Worm (Caenorhabditis elegans) whole organism, young adult: Measurements from ENCODE around the gene sgca-1.

ENCODE experiments used
- F33H1.4 ChIP-seq: fragments of 200-800 bp; sonication (Bioruptor generic); IDR thresholded peaks from 2 replicates; pipeline ENCODE4 v1.3.6; 2022; ENCODE audit warnings: missing genetic modification reagents, missing genetic modification characterization, missing compliant biosample characterization
- F39B2.1 ChIP-seq: fragments of 200-800 bp; sonication (Bioruptor generic); IDR thresholded peaks from 2 replicates; pipeline ENCODE4 v1.3.6; 2022; ENCODE audit warnings: missing genetic modification reagents, missing genetic modification characterization, missing compliant biosample characterization
- F49E8.2 ChIP-seq: sonication (generic microtip); optimal IDR thresholded peaks from 3 replicates; lab custom pipeline; 2017; ENCODE audit warnings: missing genetic modification characterization, mild to moderate bottlenecking, missing compliant biosample characterization, antibody characterized with exemption, moderate library complexity; ENCODE audit not compliant: insufficient read depth
- K12H6.12 ChIP-seq: fragments of 200-800 bp; sonication (Bioruptor generic); optimal IDR thresholded peaks from 2 replicates; lab custom pipeline; 2018; ENCODE audit warnings: mild to moderate bottlenecking, missing genetic modification characterization, missing compliant biosample characterization
- T07F8.4 ChIP-seq: sonication (generic microtip); optimal IDR thresholded peaks from 2 replicates; lab custom pipeline; 2016; ENCODE audit warnings: mild to moderate bottlenecking, missing genetic modification characterization, moderate library complexity, missing compliant biosample characterization
- Y53G8AR.9 ChIP-seq: fragments of 200-800 bp; sonication (Bioruptor generic); conservative IDR thresholded peaks from 2 replicates; pipeline ENCODE4 v1.3.6; 2022; ENCODE audit warnings: missing genetic modification reagents, missing genetic modification characterization, missing compliant biosample characterization
- akir-1 ChIP-seq: fragments of 200-800 bp; sonication (Bioruptor generic); optimal IDR thresholded peaks from 2 replicates; lab custom pipeline; 2018; ENCODE audit warnings: mild to moderate bottlenecking, missing genetic modification characterization, moderate library complexity, missing compliant biosample characterization
- aptf-3 ChIP-seq: fragments of 200-800 bp; sonication (Bioruptor generic); IDR thresholded peaks from 2 replicates; pipeline ENCODE4 v1.3.6; 2022; ENCODE audit warnings: missing genetic modification characterization, missing compliant biosample characterization
- athp-1 ChIP-seq: sonication (generic microtip); optimal IDR thresholded peaks from 2 replicates; lab custom pipeline; 2017; ENCODE audit warnings: mild to moderate bottlenecking, missing genetic modification characterization, missing compliant biosample characterization
- attf-3 ChIP-seq: fragments of 200-800 bp; sonication (Bioruptor generic); conservative IDR thresholded peaks from 2 replicates; pipeline ENCODE4 v1.3.6; 2022; ENCODE audit warnings: missing genetic modification reagents, missing genetic modification characterization, missing compliant biosample characterization
- attf-5 ChIP-seq: fragments of 200-800 bp; sonication (Bioruptor generic); optimal IDR thresholded peaks from 2 replicates; lab custom pipeline; 2018; ENCODE audit warnings: mild to moderate bottlenecking, missing genetic modification characterization, missing compliant biosample characterization
- ccch-3 ChIP-seq: fragments of 200-800 bp; sonication (Bioruptor generic); optimal IDR thresholded peaks from 2 replicates; lab custom pipeline; 2018; ENCODE audit warnings: mild to moderate bottlenecking, missing genetic modification characterization, missing compliant biosample characterization
- cebp-1 ChIP-seq, 2 experiments: fragments of 200-800 bp in 1 of 2; sonication (Bioruptor generic) in 1 of 2; sonication (generic microtip) in 1 of 2; IDR thresholded peaks in 1 of 2; optimal IDR thresholded peaks in 1 of 2; 2 replicates each; pipeline versions ENCODE4 v1.3.6 to Lab custom; 2017 to 2022; ENCODE audit warnings: missing compliant biosample characterization in 2 of 2, missing genetic modification characterization in 2 of 2, mild to moderate bottlenecking in 1 of 2, missing genetic modification reagents in 1 of 2, moderate library complexity in 1 of 2
- ceh-40 ChIP-seq: fragments of 200-800 bp; sonication (Bioruptor generic); IDR thresholded peaks from 2 replicates; pipeline ENCODE4 v1.3.6; 2022; ENCODE audit warnings: missing genetic modification characterization, missing compliant biosample characterization
- ceh-58 ChIP-seq: fragments of 200-800 bp; sonication (Bioruptor generic); IDR thresholded peaks from 2 replicates; pipeline ENCODE4 v1.3.6; 2022; ENCODE audit warnings: missing genetic modification characterization, missing compliant biosample characterization
- egrh-3 ChIP-seq: fragments of 200-800 bp; sonication (Bioruptor generic); IDR thresholded peaks from 2 replicates; pipeline ENCODE4 v1.3.6; 2022; ENCODE audit warnings: missing genetic modification reagents, missing genetic modification characterization, missing compliant biosample characterization
- hmg-1.2 ChIP-seq: fragments of 200-800 bp; sonication (Bioruptor generic); IDR thresholded peaks from 2 replicates; pipeline ENCODE4 v1.3.6; 2022; ENCODE audit warnings: missing genetic modification reagents, missing genetic modification characterization, missing compliant biosample characterization
- lsy-27 ChIP-seq: sonication (generic microtip); optimal IDR thresholded peaks from 2 replicates; lab custom pipeline; 2017; ENCODE audit warnings: missing genetic modification characterization, mild to moderate bottlenecking, missing compliant biosample characterization, antibody characterized with exemption, missing genotype, borderline replicate concordance; ENCODE audit not compliant: insufficient read depth
- mes-4 ChIP-seq: sonication (generic microtip); optimal IDR thresholded peaks from 2 replicates; lab custom pipeline; 2016; ENCODE audit warnings: missing genotype, missing genetic modification characterization, missing compliant biosample characterization
- nhr-179 ChIP-seq: sonication (generic microtip); optimal IDR thresholded peaks from 2 replicates; lab custom pipeline; 2016; ENCODE audit warnings: mild to moderate bottlenecking, missing genetic modification characterization, missing compliant biosample characterization
- pbrm-1 ChIP-seq: fragments of 200-800 bp; sonication (Bioruptor generic); IDR thresholded peaks from 2 replicates; pipeline ENCODE4 v1.3.6; 2022; ENCODE audit warnings: missing genetic modification reagents, missing genetic modification characterization, missing compliant biosample characterization
- repo-1 ChIP-seq: sonication (generic microtip); optimal IDR thresholded peaks from 2 replicates; lab custom pipeline; 2017; ENCODE audit warnings: mild to moderate bottlenecking, missing genetic modification characterization, missing compliant biosample characterization
- sdz-38 ChIP-seq: sonication (generic microtip); optimal IDR thresholded peaks from 2 replicates; lab custom pipeline; 2016; ENCODE audit warnings: missing genotype, missing genetic modification characterization, missing compliant biosample characterization
- snpc-4 ChIP-seq, 5 experiments: fragments of 150-350 bp in 1 of 5; sonication (generic microtip) in 4 of 5; optimal IDR thresholded peaks; 2 replicates each; lab custom pipeline; 2014 to 2018; ENCODE audit warnings: missing genetic modification characterization in 5 of 5, missing biosample characterization in 3 of 5, antibody characterized with exemption in 2 of 5, mild to moderate bottlenecking in 2 of 5, missing compliant biosample characterization in 2 of 5, missing genotype in 2 of 5, moderate library complexity in 2 of 5, missing genetic modification reagents in 1 of 5
- sptf-2 ChIP-seq: fragments of 200-800 bp; sonication (Bioruptor generic); optimal IDR thresholded peaks from 2 replicates; lab custom pipeline; 2018; ENCODE audit warnings: mild to moderate bottlenecking, missing genetic modification characterization, missing compliant biosample characterization
- tbp1 ChIP-seq: fragments of 200-800 bp; sonication (Bioruptor generic); optimal IDR thresholded peaks from 2 replicates; lab custom pipeline; 2018; ENCODE audit warnings: mild to moderate bottlenecking, missing genetic modification characterization, missing compliant biosample characterization
- unc-130 ChIP-seq: sonication (generic microtip); optimal IDR thresholded peaks from 2 replicates; lab custom pipeline; 2016; ENCODE audit warnings: missing genetic modification reagents, missing genetic modification characterization, missing compliant biosample characterization
- zfh-2 ChIP-seq: fragments of 200-800 bp; sonication (Bioruptor generic); conservative IDR thresholded peaks from 2 replicates; pipeline ENCODE4 v1.3.6; 2022; ENCODE audit warnings: missing genetic modification reagents, missing genetic modification characterization, missing compliant biosample characterization
- zim-3 ChIP-seq: sonication (generic microtip); optimal IDR thresholded peaks from 2 replicates; lab custom pipeline; 2017; ENCODE audit warnings: mild to moderate bottlenecking, missing genetic modification characterization, moderate library complexity, missing compliant biosample characterization
- ztf-18 ChIP-seq: sonication (generic microtip); optimal IDR thresholded peaks from 2 replicates; lab custom pipeline; 2016; ENCODE audit warnings: missing genotype, mild to moderate bottlenecking, missing genetic modification characterization, missing compliant biosample characterization
- ztf-22 ChIP-seq: fragments of 200-800 bp; sonication (Bioruptor generic); optimal IDR thresholded peaks from 2 replicates; lab custom pipeline; 2018; ENCODE audit warnings: mild to moderate bottlenecking, missing genetic modification characterization, moderate library complexity, missing compliant biosample characterization
- ztf-25 ChIP-seq: fragments of 200-800 bp; sonication (Bioruptor generic); IDR thresholded peaks from 2 replicates; pipeline ENCODE4 v1.3.6; 2022; ENCODE audit warnings: missing genetic modification reagents, missing genetic modification characterization, missing compliant biosample characterization

sgca-1 gene

ce11 chrX:6836065-6836527 lies 46.7 kb upstream of the sgca-1 start, which contains the start of gene F41B4.3:
TSS of gene F41B4.3 (minus strand) at chrX:6836115.
- TF ChIP-seq F49E8.2 (tag; lab: Kevin White, UChicago), result no peak
- no peak for TF ChIP-seq ztf-22 (GFP tag; lab: Kevin White, UChicago)
- no peak for TF ChIP-seq Y53G8AR.9 (GFP tag; lab: Robert Waterston, UW)
- peak; percentile 72 for TF ChIP-seq hmg-1.2 (GFP tag; lab: Robert Waterston, UW)
- peak; percentile 85 for TF ChIP-seq cebp-1 (GFP tag; IDR thresholded peaks at IDR 0.05; lab: Robert Waterston, UW)
- TF ChIP-seq cebp-1 (tag; optimal IDR thresholded peaks at IDR 0.05; lab: Kevin White, UChicago), result peak; percentile 96
- TF ChIP-seq pbrm-1 (GFP tag; lab: Robert Waterston, UW), result no peak

ce11 chrX:6835166-6835565 lies 45.8 kb upstream of the sgca-1 start, which contains the start of gene F41B4.2:
TSS of gene F41B4.2 (minus strand) at chrX:6835266.
- TF ChIP-seq tbp1 (GFP tag; lab: Kevin White, UChicago) (no peak), ccch-3 (GFP tag; lab: Kevin White, UChicago) (no peak), ztf-18 (no peak), egrh-3 (GFP tag; lab: Robert Waterston, UW) (no peak), attf-5 (no peak), aptf-3 (GFP tag; lab: Robert Waterston, UW) (no peak), snpc-4 (GFP tag; optimal IDR thresholded peaks at IDR 0.05; lab: Kevin White, UChicago) (no peak), snpc-4 (tag; optimal IDR thresholded peaks at IDR 0.05; lab: Kevin White, UChicago) (no peak), attf-3 (GFP tag; lab: Robert Waterston, UW) (no peak), lsy-27 (tag; lab: Kevin White, UChicago) (no peak), ceh-40 (no peak), akir-1 (GFP tag; lab: Kevin White, UChicago) (no peak), nhr-179 (tag; lab: Kevin White, UChicago) (no peak), mes-4 (tag; lab: Kevin White, UChicago) (no peak), repo-1 (no peak), ztf-25 (GFP tag; lab: Robert Waterston, UW) (no peak), T07F8.4 (no peak)
- TF ChIP-seq, all 124 proteins: peak for 0

ce11 chrX:6825840-6826239 lies 36.5 kb upstream of the sgca-1 start, which contains the start of gene F41B4.1:
TSS of gene F41B4.1 (minus strand) at chrX:6825862.
- peak; percentile 7 for TF ChIP-seq K12H6.12 (tag; lab: Kevin White, UChicago)
- TF ChIP-seq F33H1.4, result no peak

- TF ChIP-seq akir-1 (GFP tag; lab: Kevin White, UChicago) (no peak), zfh-2 (0 out of 2 replicates have a peak, but pooled peaks have one; percentile 37), unc-130 (GFP tag; lab: Kevin White, UChicago) (no peak)
- TF ChIP-seq, all 124 proteins: peak for 1
Observed at ce11 chrX:6823218-6823979, 34.1 kb upstream of the sgca-1 start, which contains the start of gene gei-15. TSS of gene gei-15 (minus strand) at chrX:6823268.

ce11 chrX:6822552-6822951 lies 33.2 kb upstream of the sgca-1 start:
- TF ChIP-seq F39B2.1 (GFP tag; lab: Robert Waterston, UW) (no peak), ceh-58 (GFP tag; lab: Robert Waterston, UW) (no peak), athp-1 (tag; lab: Kevin White, UChicago) (no peak), sdz-38 (tag; lab: Kevin White, UChicago) (no peak), zim-3 (tag; lab: Kevin White, UChicago) (no peak), T07F8.4 (no peak), sptf-2 (no peak)
